Worm (Caenorhabditis elegans) whole organism, L4/young adult: ENCODE data around the gene str-84.
A peak's percentile ranks its signal among the peaks of the same experiment; 100 is the strongest.

ENCODE experiments used
- W03F9.2 ChIP-seq: fragments of 150-350 bp; optimal IDR thresholded peaks from 2 replicates; lab custom pipeline; 2014; ENCODE audit warnings: missing biosample characterization, missing genetic modification characterization
- dao-5 ChIP-seq: sonication (generic microtip); optimal IDR thresholded peaks from 2 replicates; lab custom pipeline; 2016; ENCODE audit warnings: missing genotype, missing genetic modification characterization, moderate library complexity, missing compliant biosample characterization
- him-1 ChIP-seq: sonication (generic microtip); optimal IDR thresholded peaks from 2 replicates; lab custom pipeline; 2016; ENCODE audit warnings: missing genotype, missing genetic modification reagents, missing genetic modification characterization, missing compliant biosample characterization

Gene str-84

DNA sequence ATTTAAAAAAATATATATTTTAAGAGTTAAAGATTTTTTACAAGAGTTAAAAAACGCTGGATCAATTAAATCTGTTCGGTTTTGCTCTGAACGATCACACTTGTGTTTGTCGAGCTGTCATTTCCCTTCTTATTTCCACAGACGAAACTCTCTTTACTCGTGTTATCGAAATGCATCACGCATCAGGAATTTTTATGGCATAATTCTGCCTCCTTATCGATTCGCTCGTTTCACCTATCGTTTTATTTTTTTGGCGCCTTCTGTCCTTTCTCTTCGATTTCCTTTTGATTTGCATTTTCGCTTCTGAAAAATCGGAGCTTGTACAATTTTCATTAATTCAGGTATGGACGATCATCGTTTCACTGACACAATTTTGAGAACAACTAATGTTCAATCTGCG lies 32.4 kb downstream of the str-84 start:
- TF ChIP-seq dao-5, result no peak
- TF ChIP-seq W03F9.2 (tag; lab: Kevin White, UChicago), result no peak
- TF ChIP-seq him-1, result no peak

DNA sequence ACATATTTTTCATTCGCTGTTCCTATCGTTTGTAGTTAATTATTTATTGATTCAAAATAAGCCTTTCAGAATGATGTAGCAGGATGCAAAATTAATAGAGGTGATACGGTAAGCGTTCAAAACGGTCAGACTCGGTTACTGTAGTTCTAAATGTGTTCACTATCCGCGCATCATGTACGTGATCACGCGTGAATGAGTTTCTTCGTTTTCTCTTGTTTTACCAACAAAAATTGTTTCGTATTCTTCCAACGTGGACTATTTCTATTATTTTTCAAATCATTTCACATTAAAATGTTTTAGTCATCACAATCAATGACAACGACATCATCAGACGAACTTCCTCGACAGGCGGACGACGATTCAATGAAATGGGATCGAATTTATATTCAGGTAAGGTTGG lies 33.2 kb downstream of the str-84 start, which contains the start of gene gck-1:
TSS of gene gck-1 (plus strand) at position 301 of the 400 bp plus-strand sequence.
- TF ChIP-seq him-1 (no peak), W03F9.2 (tag; lab: Kevin White, UChicago) (no peak), dao-5 (no peak)

DNA sequence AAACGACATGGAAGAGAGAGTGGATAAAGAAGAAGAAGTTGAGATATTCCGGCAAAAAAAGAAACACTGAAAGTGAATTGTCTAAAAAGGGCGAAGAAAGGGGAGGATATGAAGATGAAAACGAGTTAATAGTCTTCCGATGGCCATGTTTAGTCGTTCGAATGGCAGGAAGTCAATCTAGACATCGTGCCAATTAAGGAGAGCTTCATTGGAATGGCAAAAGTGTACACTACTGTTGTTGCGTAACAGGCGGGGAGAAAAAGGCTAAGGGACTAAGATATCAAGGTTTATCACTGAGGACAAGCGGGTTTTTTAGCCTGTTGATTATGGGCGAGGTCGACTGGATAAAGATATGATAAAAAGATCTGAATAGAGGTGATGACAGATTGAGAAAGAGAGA lies 34.6 kb downstream of the str-84 start:
- no peak for TF ChIP-seq W03F9.2 (tag; lab: Kevin White, UChicago)
- no peak for TF ChIP-seq dao-5
- no peak for TF ChIP-seq him-1

DNA sequence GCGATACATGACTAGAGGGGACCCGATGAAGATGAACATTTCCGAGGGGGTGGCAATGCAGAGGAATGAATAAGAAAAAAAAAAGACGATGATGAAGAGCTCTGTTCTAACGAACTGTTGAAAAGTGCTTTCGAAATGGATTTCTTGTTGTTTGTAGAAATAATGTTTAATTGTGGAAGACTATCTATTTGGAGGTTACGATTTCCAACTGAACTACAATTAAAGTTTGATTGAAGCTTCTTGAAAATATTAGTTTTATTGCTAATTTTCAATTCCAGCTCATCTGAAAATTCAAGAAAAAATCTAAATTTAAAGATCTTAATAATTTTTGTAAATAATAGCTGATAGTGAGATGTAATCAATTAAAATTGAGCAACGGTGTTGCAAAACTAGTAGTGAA lies 36.3 kb downstream of the str-84 start:
- TF ChIP-seq W03F9.2 (tag; lab: Kevin White, UChicago) (no peak), him-1 (no peak), dao-5 (no peak)

DNA sequence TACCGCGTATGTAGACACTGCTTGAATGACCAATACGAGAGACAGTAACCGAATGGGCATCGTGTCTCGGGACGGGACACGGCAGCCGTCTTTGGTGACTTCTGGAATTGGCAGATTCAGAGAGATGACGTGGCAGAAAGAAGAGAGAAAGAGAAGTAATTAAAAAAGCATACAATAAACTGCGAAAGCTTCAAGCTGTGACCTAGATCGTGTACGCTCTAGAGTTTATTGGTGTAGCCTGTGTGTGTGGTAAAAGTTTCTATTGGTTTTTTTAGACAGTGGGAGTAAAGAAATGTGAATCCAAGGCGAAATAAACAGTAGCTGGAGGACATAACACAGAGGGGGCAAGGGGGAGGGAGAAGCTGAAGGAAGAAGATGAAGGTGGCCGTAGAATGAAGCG lies 36.8 kb downstream of the str-84 start, which contains the start of gene T19A5.3:
TSS of gene T19A5.3 (minus strand) at position 101 of the 400 bp plus-strand sequence.
- TF ChIP-seq him-1 (no peak), dao-5 (no peak), W03F9.2 (tag; lab: Kevin White, UChicago) (no peak)

DNA sequence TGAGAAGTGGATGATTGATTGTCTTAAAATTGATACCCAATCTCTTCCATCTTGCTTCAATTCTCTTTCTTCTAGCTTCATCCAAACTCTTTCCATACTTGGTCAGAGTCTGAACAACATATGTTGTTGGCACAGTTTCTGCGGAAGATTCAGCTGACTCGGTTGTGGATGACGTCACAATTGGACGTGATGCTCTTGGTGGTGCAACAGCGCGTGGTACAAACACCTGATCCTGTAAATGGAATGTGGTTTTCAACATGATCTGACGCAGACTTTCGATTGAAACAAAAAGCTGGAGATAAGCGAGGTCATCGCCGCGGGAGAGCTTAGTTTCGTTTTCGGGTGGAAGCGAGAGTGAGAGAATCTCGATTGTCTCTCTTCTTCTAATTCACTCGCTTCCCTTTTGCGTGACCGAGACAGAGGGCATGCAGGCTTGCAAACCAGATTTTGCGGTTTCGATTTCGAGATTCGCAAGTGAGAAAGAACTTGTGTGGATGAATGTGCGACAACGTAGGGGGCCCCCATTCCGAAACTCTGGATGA lies 38.2 kb downstream of the str-84 start:
- TF ChIP-seq him-1, result no peak
- TF ChIP-seq W03F9.2 (tag; lab: Kevin White, UChicago), result no peak
- no peak for TF ChIP-seq dao-5

DNA sequence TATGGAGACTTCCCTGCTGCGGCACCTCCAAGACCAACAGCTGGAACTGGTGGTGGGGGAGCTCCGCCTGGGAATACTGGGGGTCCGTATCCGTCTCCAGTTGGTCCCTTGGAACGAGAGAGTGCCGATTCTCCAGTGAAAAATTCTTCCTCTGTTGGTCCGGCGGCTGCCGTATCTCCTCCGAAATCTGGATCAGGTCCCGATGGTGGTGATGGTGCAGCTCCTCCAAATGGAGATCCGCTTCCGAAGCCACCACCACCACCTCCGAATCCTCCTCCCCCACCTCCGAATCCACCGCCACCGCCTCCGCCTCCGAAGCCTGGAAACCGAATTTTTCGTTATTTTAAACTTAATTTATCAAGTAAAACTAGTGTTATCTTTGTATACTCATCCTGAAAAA lies 40.3 kb downstream of the str-84 start:
- no peak for TF ChIP-seq him-1
- TF ChIP-seq dao-5, result no peak
- no peak for TF ChIP-seq W03F9.2 (tag; lab: Kevin White, UChicago)

DNA sequence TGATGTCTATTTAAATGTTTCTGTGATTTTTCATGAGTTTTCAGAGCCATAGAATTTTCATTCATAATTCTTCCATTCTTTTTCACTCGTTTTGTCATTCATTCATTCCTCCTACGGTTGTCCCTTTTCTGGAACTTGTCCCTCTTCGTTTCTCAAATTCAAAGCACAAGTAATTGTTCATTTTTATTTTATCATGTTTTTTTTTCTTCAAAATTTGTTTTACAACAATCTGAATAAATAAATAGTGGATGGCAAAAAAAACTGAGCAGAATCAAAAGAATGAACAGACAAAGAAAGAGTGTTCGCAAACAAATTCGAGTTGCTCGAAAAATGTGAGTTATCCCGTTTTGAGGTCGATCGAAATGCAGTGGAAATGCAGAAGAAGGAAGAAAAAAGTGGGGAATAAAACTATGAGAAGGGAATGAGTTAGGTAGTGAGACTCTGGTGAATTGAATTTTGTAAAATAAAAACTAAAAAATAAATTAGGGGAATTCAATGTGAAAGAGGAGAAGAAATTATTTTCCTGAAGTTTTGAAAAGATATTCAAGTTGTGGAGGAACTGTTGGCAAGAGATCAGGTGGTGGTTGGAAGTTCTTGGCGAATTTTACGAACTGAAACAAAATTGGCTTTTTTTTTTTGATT lies 41.2 kb downstream of the str-84 start:
- TF ChIP-seq dao-5 (no peak), W03F9.2 (tag; lab: Kevin White, UChicago) (no peak), him-1 (no peak)

DNA sequence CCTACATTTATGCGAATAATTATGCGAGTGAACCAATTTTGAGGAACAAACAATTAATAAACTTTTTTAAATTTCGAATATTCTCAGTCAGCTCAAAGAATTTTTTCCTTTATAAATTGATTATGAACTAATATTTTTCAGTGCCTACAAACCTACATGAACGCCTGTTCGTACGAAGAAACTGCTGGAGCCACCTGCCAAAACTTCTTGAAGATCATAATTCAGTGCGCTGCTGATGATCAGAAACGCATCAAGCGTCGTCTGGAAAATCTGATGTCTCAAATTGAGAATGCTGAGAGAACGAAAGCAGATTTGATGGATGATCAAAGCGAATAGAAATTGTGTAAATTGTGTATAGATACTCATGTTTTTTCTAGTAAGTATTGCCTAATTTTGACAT lies 41.8 kb downstream of the str-84 start:
- TF ChIP-seq dao-5 (no peak), him-1 (no peak), W03F9.2 (tag; lab: Kevin White, UChicago) (no peak)

DNA sequence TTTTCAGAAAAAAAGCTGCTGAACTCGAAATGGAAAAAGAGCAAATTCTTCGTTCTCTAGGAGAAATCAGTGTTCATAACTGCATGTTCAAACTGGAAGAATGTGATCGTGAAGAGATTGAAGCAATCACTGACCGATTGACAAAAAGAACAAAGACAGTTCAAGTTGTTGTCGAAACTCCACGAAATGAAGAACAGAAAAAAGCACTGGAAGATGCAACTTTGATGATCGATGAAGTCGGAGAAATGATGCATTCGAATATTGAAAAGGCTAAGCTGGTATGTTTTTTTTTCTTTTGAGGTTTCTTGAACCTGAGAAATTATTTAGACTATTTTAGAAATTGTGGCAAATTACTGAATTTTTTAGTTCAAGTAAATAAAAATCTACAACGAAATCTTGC lies 42.3 kb downstream of the str-84 start:
- TF ChIP-seq him-1, result no peak
- TF ChIP-seq W03F9.2 (tag; lab: Kevin White, UChicago), result no peak
- TF ChIP-seq dao-5, result no peak

DNA sequence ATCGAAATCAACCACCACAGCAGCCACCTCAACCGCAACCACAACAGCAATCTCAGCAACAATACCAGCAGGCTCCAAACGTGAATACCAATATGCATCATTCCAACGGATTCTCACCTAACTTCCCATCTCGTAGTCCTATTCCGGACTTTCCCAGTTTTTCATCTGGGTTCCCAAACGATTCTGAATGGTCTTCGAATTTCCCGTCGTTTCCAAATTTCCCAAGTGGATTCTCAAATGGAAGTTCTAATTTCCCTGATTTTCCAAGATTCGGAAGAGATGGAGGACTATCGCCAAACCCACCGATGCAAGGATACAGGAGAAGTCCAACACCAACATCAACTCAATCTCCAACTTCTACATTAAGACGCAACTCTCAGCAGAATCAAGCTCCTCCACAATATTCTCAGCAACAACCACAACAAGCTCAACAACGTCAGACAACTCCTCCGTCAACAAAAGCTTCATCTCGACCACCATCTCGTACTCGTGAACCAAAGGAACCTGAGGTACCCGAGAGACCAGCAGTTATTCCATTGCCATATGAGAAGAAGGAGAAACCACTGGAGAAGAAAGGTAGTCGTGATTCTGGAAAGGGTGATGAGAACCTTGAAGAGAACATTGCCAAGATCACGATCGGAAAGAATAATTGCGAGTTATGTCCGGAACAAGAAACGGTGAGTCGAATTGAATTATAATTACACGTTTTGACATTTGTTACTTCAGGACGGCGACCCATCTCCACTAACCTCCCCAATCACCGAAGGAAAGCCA lies 43.1 kb downstream of the str-84 start:
- TF ChIP-seq him-1 (no peak), W03F9.2 (tag; lab: Kevin White, UChicago) (no peak), dao-5 (no peak)

DNA sequence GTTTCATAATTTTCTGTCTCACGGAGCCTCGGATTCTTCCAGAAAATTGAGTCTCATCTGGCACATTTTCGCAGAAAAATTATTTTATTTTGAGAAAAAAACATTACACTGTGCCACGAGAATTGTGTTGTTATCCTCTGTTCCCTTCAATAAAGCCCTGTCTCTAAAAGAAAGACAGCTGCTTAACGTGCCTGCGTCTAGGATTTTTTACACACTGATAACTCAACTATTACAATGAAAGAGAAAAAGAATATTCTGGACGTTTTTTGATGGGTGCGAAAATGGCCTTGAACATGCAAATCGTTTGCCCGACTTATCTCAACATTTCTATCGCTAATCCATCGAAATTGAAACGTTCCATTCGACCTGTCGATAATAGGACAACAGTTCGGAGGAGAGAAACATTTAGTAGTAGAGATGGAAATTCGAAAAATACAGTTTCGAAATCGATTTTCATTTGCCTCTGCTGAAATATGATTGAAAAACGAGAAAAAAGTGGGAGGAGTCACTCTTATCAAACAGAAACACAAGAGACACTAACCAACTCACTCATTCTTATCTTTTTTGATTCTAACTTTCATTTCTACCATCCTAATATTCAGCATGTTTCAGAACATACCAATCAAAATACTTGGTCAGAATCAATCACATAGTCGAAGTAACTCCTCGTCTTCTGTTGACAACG lies 43.8 kb downstream of the str-84 start:
- TF ChIP-seq him-1 (no peak), W03F9.2 (tag; lab: Kevin White, UChicago) (no peak), dao-5 (no peak)

DNA sequence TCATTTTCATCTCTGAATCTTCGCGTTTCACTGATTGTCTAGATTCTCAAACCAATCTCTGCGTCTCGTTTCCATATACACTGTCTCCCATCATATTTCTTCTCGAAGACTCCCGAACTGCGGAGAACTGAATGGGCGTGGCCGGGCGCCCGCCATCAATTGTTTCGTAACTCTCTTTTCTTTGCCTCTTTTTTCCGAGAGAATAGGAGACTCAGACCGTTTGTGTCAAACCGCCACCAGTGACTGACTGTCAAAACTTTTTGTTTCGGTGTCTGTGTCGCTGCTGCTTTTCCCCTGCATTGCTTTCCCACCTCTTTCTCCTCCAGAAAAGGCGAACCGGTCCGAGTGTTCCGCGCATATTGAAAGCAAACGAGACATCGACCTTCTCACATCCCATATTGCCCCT lies 44.6 kb downstream of the str-84 start, which contains the start of gene unc-23:
TSS of gene unc-23 (plus strand) at position 176 of the 406 bp plus-strand sequence.
- TF ChIP-seq W03F9.2 (tag; lab: Kevin White, UChicago) (peak; percentile 54), him-1 (no peak), dao-5 (peak; percentile 68)

DNA sequence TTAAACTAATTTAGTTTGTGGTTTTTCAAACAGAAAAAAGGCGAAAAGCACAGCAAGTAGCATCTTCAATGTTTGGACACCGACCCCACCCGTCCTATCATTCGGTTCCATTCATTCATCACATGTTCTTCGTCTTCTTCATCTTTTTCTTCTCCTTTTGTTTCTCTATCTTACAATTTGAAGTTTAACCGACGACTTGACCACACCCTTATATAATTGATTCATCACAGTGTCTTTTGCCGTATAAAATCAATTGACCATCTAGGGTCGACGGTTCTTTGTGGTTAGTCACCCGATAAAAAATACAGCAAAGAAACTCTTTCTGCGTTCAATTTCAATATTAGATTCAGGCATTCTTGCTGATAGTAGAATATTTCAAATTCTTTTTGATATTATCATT lies 45.6 kb downstream of the str-84 start:
- no peak for TF ChIP-seq dao-5
- TF ChIP-seq W03F9.2 (tag; lab: Kevin White, UChicago), result no peak
- no peak for TF ChIP-seq him-1
